Worm (Caenorhabditis elegans) whole organism, young adult: Measurements from ENCODE around the gene gtf-2E1.

Experiments
- B0035.1 ChIP-seq: sonication (generic microtip); optimal IDR thresholded peaks from 2 replicates; lab custom pipeline; 2016; ENCODE audit warnings: missing genetic modification characterization, mild to moderate bottlenecking, missing compliant biosample characterization, missing genotype, missing genetic modification reagents
- B0261.1 ChIP-seq: sonication (generic microtip); optimal IDR thresholded peaks from 2 replicates; lab custom pipeline; 2016; ENCODE audit warnings: mild to moderate bottlenecking, missing genetic modification characterization, moderate library complexity, missing compliant biosample characterization
- B0336.3 ChIP-seq: fragments of 200-800 bp; sonication (Bioruptor generic); IDR thresholded peaks from 2 replicates; pipeline ENCODE4 v1.3.6; 2022; ENCODE audit warnings: missing genetic modification characterization, missing compliant biosample characterization
- D2030.7 ChIP-seq: fragments of 200-800 bp; sonication (Bioruptor generic); IDR thresholded peaks from 2 replicates; pipeline ENCODE4 v1.3.6; 2022; ENCODE audit warnings: missing genetic modification reagents, missing genetic modification characterization, missing compliant biosample characterization
- F22D6.2 ChIP-seq: sonication (generic microtip); optimal IDR thresholded peaks from 2 replicates; lab custom pipeline; 2016; ENCODE audit warnings: mild to moderate bottlenecking, missing genetic modification characterization, missing compliant biosample characterization
- F37B4.10 ChIP-seq: fragments of 200-800 bp; sonication (Bioruptor generic); IDR thresholded peaks from 2 replicates; pipeline ENCODE4 v1.3.6; 2022; ENCODE audit warnings: missing genetic modification characterization, missing compliant biosample characterization
- F39B2.1 ChIP-seq: fragments of 200-800 bp; sonication (Bioruptor generic); IDR thresholded peaks from 2 replicates; pipeline ENCODE4 v1.3.6; 2022; ENCODE audit warnings: missing genetic modification reagents, missing genetic modification characterization, missing compliant biosample characterization
- F49E8.2 ChIP-seq: sonication (generic microtip); optimal IDR thresholded peaks from 3 replicates; lab custom pipeline; 2017; ENCODE audit warnings: missing genetic modification characterization, mild to moderate bottlenecking, missing compliant biosample characterization, antibody characterized with exemption, moderate library complexity; ENCODE audit not compliant: insufficient read depth
- F55B11.4 ChIP-seq: sonication (generic microtip); optimal IDR thresholded peaks from 2 replicates; lab custom pipeline; 2016; ENCODE audit warnings: missing compliant biosample characterization, missing genetic modification characterization, borderline replicate concordance; ENCODE audit not compliant: insufficient read depth
- K11D2.4 ChIP-seq: fragments of 200-800 bp; sonication (Bioruptor generic); IDR thresholded peaks from 2 replicates; pipeline ENCODE4 v1.3.6; 2022; ENCODE audit warnings: missing genetic modification reagents, missing genetic modification characterization, missing compliant biosample characterization
- K12H6.12 ChIP-seq: fragments of 200-800 bp; sonication (Bioruptor generic); optimal IDR thresholded peaks from 2 replicates; lab custom pipeline; 2018; ENCODE audit warnings: mild to moderate bottlenecking, missing genetic modification characterization, missing compliant biosample characterization
- Y53G8AR.9 ChIP-seq: fragments of 200-800 bp; sonication (Bioruptor generic); conservative IDR thresholded peaks from 2 replicates; pipeline ENCODE4 v1.3.6; 2022; ENCODE audit warnings: missing genetic modification reagents, missing genetic modification characterization, missing compliant biosample characterization
- aptf-3 ChIP-seq: fragments of 200-800 bp; sonication (Bioruptor generic); IDR thresholded peaks from 2 replicates; pipeline ENCODE4 v1.3.6; 2022; ENCODE audit warnings: missing genetic modification characterization, missing compliant biosample characterization
- attf-6 ChIP-seq: fragments of 200-800 bp; sonication (Bioruptor generic); IDR thresholded peaks from 2 replicates; pipeline ENCODE4 v1.3.6; 2022; ENCODE audit warnings: missing genetic modification reagents, missing genetic modification characterization, missing compliant biosample characterization
- bed-2 ChIP-seq: fragments of 200-800 bp; sonication (Bioruptor generic); IDR thresholded peaks from 2 replicates; pipeline ENCODE4 v1.3.6; 2022; ENCODE audit warnings: missing genetic modification reagents, missing genetic modification characterization, missing compliant biosample characterization
- ccch-3 ChIP-seq: fragments of 200-800 bp; sonication (Bioruptor generic); optimal IDR thresholded peaks from 2 replicates; lab custom pipeline; 2018; ENCODE audit warnings: mild to moderate bottlenecking, missing genetic modification characterization, missing compliant biosample characterization
- cebp-2 ChIP-seq: fragments of 200-800 bp; sonication (Bioruptor generic); IDR thresholded peaks from 2 replicates; pipeline ENCODE4 v1.3.6; 2022; ENCODE audit warnings: missing genetic modification characterization, missing compliant biosample characterization
- ceh-100 ChIP-seq: fragments of 200-800 bp; sonication (Bioruptor generic); IDR thresholded peaks from 2 replicates; pipeline ENCODE4 v1.3.6; 2022; ENCODE audit warnings: missing genetic modification reagents, missing genetic modification characterization, missing compliant biosample characterization
- ceh-40 ChIP-seq: fragments of 200-800 bp; sonication (Bioruptor generic); IDR thresholded peaks from 2 replicates; pipeline ENCODE4 v1.3.6; 2022; ENCODE audit warnings: missing genetic modification characterization, missing compliant biosample characterization
- ceh-79 ChIP-seq: sonication (generic microtip); optimal IDR thresholded peaks from 2 replicates; lab custom pipeline; 2017; ENCODE audit warnings: mild to moderate bottlenecking, missing genetic modification characterization, missing compliant biosample characterization
- dox-1 ChIP-seq: fragments of 200-800 bp; sonication (Bioruptor generic); IDR thresholded peaks from 2 replicates; pipeline ENCODE4 v1.3.6; 2022; ENCODE audit warnings: missing genetic modification reagents, missing genetic modification characterization, missing compliant biosample characterization
- ekl-4 ChIP-seq: fragments of 200-800 bp; sonication (Bioruptor generic); IDR thresholded peaks from 2 replicates; pipeline ENCODE4 v1.3.6; 2022; ENCODE audit warnings: missing genetic modification reagents, missing genetic modification characterization, missing compliant biosample characterization
- ets-4 ChIP-seq: fragments of 200-800 bp; sonication (Bioruptor generic); optimal IDR thresholded peaks from 2 replicates; lab custom pipeline; 2018; ENCODE audit warnings: mild to moderate bottlenecking, missing genetic modification characterization, missing compliant biosample characterization
- fkh-3 ChIP-seq: sonication (generic microtip); optimal IDR thresholded peaks from 2 replicates; lab custom pipeline; 2016; ENCODE audit warnings: mild to moderate bottlenecking, missing genetic modification characterization, missing compliant biosample characterization
- hlh-12 ChIP-seq: sonication (generic microtip); optimal IDR thresholded peaks from 2 replicates; lab custom pipeline; 2016; ENCODE audit warnings: missing genetic modification characterization, missing compliant biosample characterization
- hmg-1.2 ChIP-seq: fragments of 200-800 bp; sonication (Bioruptor generic); IDR thresholded peaks from 2 replicates; pipeline ENCODE4 v1.3.6; 2022; ENCODE audit warnings: missing genetic modification reagents, missing genetic modification characterization, missing compliant biosample characterization
- lin-40 ChIP-seq: sonication (generic microtip); optimal IDR thresholded peaks from 2 replicates; lab custom pipeline; 2016; ENCODE audit warnings: missing genetic modification characterization, mild to moderate bottlenecking, missing compliant biosample characterization, missing genotype, missing genetic modification reagents
- lin-54 ChIP-seq: fragments of 200-800 bp; sonication (Bioruptor generic); optimal IDR thresholded peaks from 2 replicates; lab custom pipeline; 2018; ENCODE audit warnings: mild to moderate bottlenecking, missing genetic modification characterization, missing compliant biosample characterization
- lsl-1 ChIP-seq: fragments of 200-800 bp; sonication (Bioruptor generic); optimal IDR thresholded peaks from 2 replicates; lab custom pipeline; 2018; ENCODE audit warnings: mild to moderate bottlenecking, missing genetic modification characterization, moderate library complexity, missing compliant biosample characterization
- lsy-27 ChIP-seq: sonication (generic microtip); optimal IDR thresholded peaks from 2 replicates; lab custom pipeline; 2017; ENCODE audit warnings: missing genetic modification characterization, mild to moderate bottlenecking, missing compliant biosample characterization, antibody characterized with exemption, missing genotype, borderline replicate concordance; ENCODE audit not compliant: insufficient read depth
- madf-3 ChIP-seq: fragments of 200-800 bp; sonication (Bioruptor generic); IDR thresholded peaks from 2 replicates; pipeline ENCODE4 v1.3.6; 2022; ENCODE audit warnings: missing genetic modification reagents, missing genetic modification characterization, missing compliant biosample characterization
- mcd-1 ChIP-seq: fragments of 200-800 bp; sonication (Bioruptor generic); IDR thresholded peaks from 2 replicates; pipeline ENCODE4 v1.3.6; 2022; ENCODE audit warnings: missing genetic modification reagents, missing genetic modification characterization, missing compliant biosample characterization
- nfya-1 ChIP-seq: sonication (generic microtip); optimal IDR thresholded peaks from 2 replicates; lab custom pipeline; 2017; ENCODE audit warnings: antibody characterized with exemption, missing compliant biosample characterization, missing genetic modification characterization, borderline replicate concordance; ENCODE audit not compliant: insufficient read depth
- nfya-2 ChIP-seq: fragments of 200-800 bp; sonication (Bioruptor generic); IDR thresholded peaks from 2 replicates; pipeline ENCODE4 v1.3.6; 2022; ENCODE audit warnings: missing genetic modification reagents, missing genetic modification characterization, missing compliant biosample characterization
- nfyb-1 ChIP-seq: fragments of 200-800 bp; sonication (Bioruptor generic); IDR thresholded peaks from 2 replicates; pipeline ENCODE4 v1.3.6; 2022; ENCODE audit warnings: missing genetic modification reagents, missing genetic modification characterization, missing compliant biosample characterization
- nhr-179 ChIP-seq: sonication (generic microtip); optimal IDR thresholded peaks from 2 replicates; lab custom pipeline; 2016; ENCODE audit warnings: mild to moderate bottlenecking, missing genetic modification characterization, missing compliant biosample characterization
- rec-8 ChIP-seq, 2 experiments: sonication (generic microtip); optimal IDR thresholded peaks; 2 replicates each; lab custom pipeline; 2016; ENCODE audit warnings: mild to moderate bottlenecking in 2 of 2, missing genetic modification characterization in 2 of 2, missing genetic modification reagents in 2 of 2, missing genotype in 2 of 2, missing biosample characterization in 1 of 2, missing compliant biosample characterization in 1 of 2, moderate library complexity in 1 of 2
- snpc-4 ChIP-seq, 5 experiments: fragments of 150-350 bp in 1 of 5; sonication (generic microtip) in 4 of 5; optimal IDR thresholded peaks; 2 replicates each; lab custom pipeline; 2014 to 2018; ENCODE audit warnings: missing genetic modification characterization in 5 of 5, missing biosample characterization in 3 of 5, antibody characterized with exemption in 2 of 5, mild to moderate bottlenecking in 2 of 5, missing compliant biosample characterization in 2 of 5, missing genotype in 2 of 5, moderate library complexity in 2 of 5, missing genetic modification reagents in 1 of 5
- unc-130 ChIP-seq: sonication (generic microtip); optimal IDR thresholded peaks from 2 replicates; lab custom pipeline; 2016; ENCODE audit warnings: missing genetic modification reagents, missing genetic modification characterization, missing compliant biosample characterization
- zim-3 ChIP-seq: sonication (generic microtip); optimal IDR thresholded peaks from 2 replicates; lab custom pipeline; 2017; ENCODE audit warnings: mild to moderate bottlenecking, missing genetic modification characterization, moderate library complexity, missing compliant biosample characterization
- ztf-25 ChIP-seq: fragments of 200-800 bp; sonication (Bioruptor generic); IDR thresholded peaks from 2 replicates; pipeline ENCODE4 v1.3.6; 2022; ENCODE audit warnings: missing genetic modification reagents, missing genetic modification characterization, missing compliant biosample characterization
- ztf-6 ChIP-seq: fragments of 200-800 bp; sonication (Bioruptor generic); IDR thresholded peaks from 2 replicates; pipeline ENCODE4 v1.3.6; 2022; ENCODE audit warnings: missing genetic modification reagents, missing genetic modification characterization, missing compliant biosample characterization

Gene gtf-2E1

ce11 chrIV:17278861-17279591, 23.9 kb downstream of the gtf-2E1 start, which contains the start of gene hsp-1 (continued):
- TF ChIP-seq F55B11.4 (tag; lab: Kevin White, UChicago) (peak; percentile 12), lin-54 (GFP tag; lab: Kevin White, UChicago) (peak; percentile 1), ceh-40 (GFP tag; lab: Robert Waterston, UW) (peak; percentile 78; the same call in 1 of the 2 replicates), B0261.1 (tag; lab: Kevin White, UChicago) (no peak), nfya-1 (tag; lab: Kevin White, UChicago) (no peak), mcd-1 (GFP tag; lab: Robert Waterston, UW) (no peak; the same call in 1 of the 2 replicates), ztf-25 (0 out of 2 replicates have a peak, but pooled peaks have one; percentile 41), nfyb-1 (GFP tag; lab: Robert Waterston, UW) (peak; percentile 54; the same call in 1 of the 2 replicates), zim-3 (tag; lab: Kevin White, UChicago) (no peak), ekl-4 (no peak; the same call in 1 of the 2 replicates), rec-8 (tag; optimal IDR thresholded peaks at IDR 0.05; lab: Kevin White, UChicago) (no peak), Y53G8AR.9 (no peak), ceh-100 (peak; percentile 10; the same call in 1 of the 2 replicates), nhr-179 (tag; lab: Kevin White, UChicago) (no peak), cebp-2 (GFP tag; lab: Robert Waterston, UW) (0 out of 2 replicates have a peak, but pooled peaks have one; percentile 48), attf-6 (peak; percentile 63; the same call in 1 of the 2 replicates), fkh-3 (tag; lab: Kevin White, UChicago) (no peak), D2030.7 (0 out of 2 replicates have a peak, but pooled peaks have one; percentile 20), lsy-27 (tag; lab: Kevin White, UChicago) (no peak), lsl-1 (peak; percentile 4), snpc-4 (GFP tag; optimal IDR thresholded peaks at IDR 0.05; lab: Kevin White, UChicago) (no peak), snpc-4 (tag; optimal IDR thresholded peaks at IDR 0.05; lab: Kevin White, UChicago) (peak in 1 of 4 experiments; percentile 33), bed-2 (no peak), lin-40 (tag; lab: Kevin White, UChicago) (no peak), dox-1 (GFP tag; lab: Robert Waterston, UW) (peak; percentile 48), ccch-3 (GFP tag; lab: Kevin White, UChicago) (no peak), F22D6.2 (tag; lab: Kevin White, UChicago) (no peak), K12H6.12 (tag; lab: Kevin White, UChicago) (no peak), nfya-2 (GFP tag; lab: Robert Waterston, UW) (no peak), hmg-1.2 (0 out of 2 replicates have a peak, but pooled peaks have one; percentile 4), F39B2.1 (peak; percentile 33; the same call in 1 of the 2 replicates)

ce11 chrIV:17279592-17280440, 24.7 kb downstream of the gtf-2E1 start:
- TF ChIP-seq B0336.3 (peak; percentile 61), madf-3 (GFP tag; lab: Robert Waterston, UW) (peak; percentile 79), hlh-12 (tag; lab: Kevin White, UChicago) (no peak), ceh-79 (no peak), K11D2.4 (GFP tag; lab: Robert Waterston, UW) (peak; percentile 52; the same call in 1 of the 2 replicates), cebp-2 (GFP tag; lab: Robert Waterston, UW) (peak; percentile 22; the same call in 1 of the 2 replicates), ets-4 (GFP tag; lab: Kevin White, UChicago) (no peak), nfya-2 (GFP tag; lab: Robert Waterston, UW) (0 out of 2 replicates have a peak, but pooled peaks have one; percentile 24), ekl-4 (peak; percentile 60; the same call in 1 of the 2 replicates), ceh-100 (peak; percentile 31; the same call in 1 of the 2 replicates), B0035.1 (no peak), ztf-6 (GFP tag; lab: Robert Waterston, UW) (no peak), aptf-3 (GFP tag; lab: Robert Waterston, UW) (0 out of 2 replicates have a peak, but pooled peaks have one; percentile 8), F49E8.2 (tag; lab: Kevin White, UChicago) (peak; percentile 21), dox-1 (GFP tag; lab: Robert Waterston, UW) (peak; percentile 4), unc-130 (no peak), F37B4.10 (GFP tag; lab: Robert Waterston, UW) (no peak), attf-6 (peak; percentile 90)
